Worm (Caenorhabditis elegans) whole organism, L4/young adult: Measurements from ENCODE around the gene mrpl-10.

Experiments
- W03F9.2 ChIP-seq: fragments of 150-350 bp; optimal IDR thresholded peaks from 2 replicates; lab custom pipeline; 2014; ENCODE audit warnings: missing biosample characterization, missing genetic modification characterization
- dao-5 ChIP-seq: sonication (generic microtip); optimal IDR thresholded peaks from 2 replicates; lab custom pipeline; 2016; ENCODE audit warnings: missing genotype, missing genetic modification characterization, moderate library complexity, missing compliant biosample characterization
- him-1 ChIP-seq: sonication (generic microtip); optimal IDR thresholded peaks from 2 replicates; lab custom pipeline; 2016; ENCODE audit warnings: missing genotype, missing genetic modification reagents, missing genetic modification characterization, missing compliant biosample characterization

Gene mrpl-10

ce11 chrII:8246476-8246875 is 31.8 kb downstream of the mrpl-10 start, which contains the start of gene F35C11.3:
TSS of gene F35C11.3 (plus strand) at chrII:8246776.
- no peak for TF ChIP-seq him-1
- TF ChIP-seq dao-5, result no peak
- TF ChIP-seq W03F9.2 (tag; lab: Kevin White, UChicago), result no peak

- TF ChIP-seq him-1 (no peak), W03F9.2 (tag; lab: Kevin White, UChicago) (no peak), dao-5 (no peak)
Measured at ce11 chrII:8238155-8238554, 40.2 kb downstream of the mrpl-10 start, which contains the start of gene nlp-5. TSS of gene nlp-5 (plus strand) at chrII:8238455.

ce11 chrII:8232489-8232888 is 45.8 kb downstream of the mrpl-10 start, which contains the start of gene M110.7:
TSS of gene M110.7 (plus strand) at chrII:8232789.
- no peak for TF ChIP-seq him-1
- TF ChIP-seq dao-5, result no peak
- no peak for TF ChIP-seq W03F9.2 (tag; lab: Kevin White, UChicago)

ce11 chrII:8230976-8231375 is 47.3 kb downstream of the mrpl-10 start, which contains the start of gene M110.9:
TSS of gene M110.9 (plus strand) at chrII:8231276.
- no peak for TF ChIP-seq him-1
- TF ChIP-seq W03F9.2 (tag; lab: Kevin White, UChicago), result no peak
- no peak for TF ChIP-seq dao-5
